Fruit fly (Drosophila melanogaster): ENCODE data around the gene CG9471.

Gene CG9471

dm6 chr3R:9743217-9743616, 28.1 kb downstream of the CG9471 start, which contains the start of gene CG31415:
Gene CG31415 (plus strand): TSS chr3R:9743517.
- TF ChIP-seq svp (GFP tag) (no peak), CG6854 (GFP tag; optimal IDR thresholded peaks at IDR 0.05) (no peak), cyc (GFP tag; optimal IDR thresholded peaks at IDR 0.05) (no peak), fkh (GFP tag; optimal IDR thresholded peaks at IDR 0.05) (no peak), Sox102F (GFP tag; optimal IDR thresholded peaks at IDR 0.05) (no peak), fd85E (GFP tag; optimal IDR thresholded peaks at IDR 0.05) (no peak), CG6163 (GFP tag; IDR thresholded peaks at IDR 0.05) (no peak), Sox14 (GFP tag; optimal IDR thresholded peaks at IDR 0.05) (no peak), Hr38 (GFP tag; optimal IDR thresholded peaks at IDR 0.05) (no peak), CG7368 (GFP tag; optimal IDR thresholded peaks at IDR 0.05) (no peak), Eip78C (GFP tag) (no peak), dac (GFP tag; optimal IDR thresholded peaks at IDR 0.05) (no peak)

dm6 chr3R:9740713-9741112, 30.6 kb downstream of the CG9471 start, which contains the start of gene Pnn:
Gene Pnn (plus strand): TSS chr3R:9740899.
- TF ChIP-seq Eip78C (GFP tag), result peak; percentile 43
- TF ChIP-seq Ets21C (GFP tag; optimal IDR thresholded peaks at IDR 0.05), result no peak

dm6 chr3R:9739793-9740192, 31.5 kb downstream of the CG9471 start, which contains the start of gene side-VII:
Gene side-VII (minus strand): TSS chr3R:9739979.
- no peak for TF ChIP-seq Hr38 (GFP tag; optimal IDR thresholded peaks at IDR 0.05)
- TF ChIP-seq Hr4 (GFP tag; optimal IDR thresholded peaks at IDR 0.05), result no peak
- TF ChIP-seq CG15336 (GFP tag; IDR thresholded peaks at IDR 0.05), result no peak

- TF ChIP-seq svp (GFP tag) (peak; percentile 54), fd85E (GFP tag; optimal IDR thresholded peaks at IDR 0.05) (no peak)
Observed at dm6 chr3R:9735151-9735550, 36.2 kb downstream of the CG9471 start.

- TF ChIP-seq Lpt (GFP tag; optimal IDR thresholded peaks at IDR 0.05), result no peak
- no peak for TF ChIP-seq net (GFP tag; optimal IDR thresholded peaks at IDR 0.05)
Observed at dm6 chr3R:9733150-9733549, 38.2 kb downstream of the CG9471 start, which contains the start of gene alphaTub85E. Gene alphaTub85E (minus strand): TSS chr3R:9733250.

- no peak for TF ChIP-seq CG15336 (GFP tag; IDR thresholded peaks at IDR 0.05)
- no peak for TF ChIP-seq CG6792 (GFP tag; optimal IDR thresholded peaks at IDR 0.05)
- no peak for TF ChIP-seq net (GFP tag; optimal IDR thresholded peaks at IDR 0.05)
- TF ChIP-seq topi (GFP tag; optimal IDR thresholded peaks at IDR 0.05), result no peak
- no peak for TF ChIP-seq CG10631 (GFP tag; optimal IDR thresholded peaks at IDR 0.05)
Observed at dm6 chr3R:9730784-9731183, 40.6 kb downstream of the CG9471 start, which contains the start of gene FoxP. Gene FoxP (minus strand): TSS chr3R:9730872.

- TF ChIP-seq fkh (GFP tag; optimal IDR thresholded peaks at IDR 0.05), result peak; percentile 55
- no peak for TF ChIP-seq net (GFP tag; optimal IDR thresholded peaks at IDR 0.05)
- no peak for TF ChIP-seq CG1621 (tag; optimal IDR thresholded peaks at IDR 0.05)
Observed at dm6 chr3R:9725121-9725956, 46.0 kb downstream of the CG9471 start, which contains the start of gene hyd. Gene hyd (minus strand): TSS chr3R:9725615.

Measured in whole organism, prepupa.